Fruit fly (Drosophila melanogaster) whole organism, embryonic: Measurements from ENCODE around the gene CG1801.

Experiments
- Aef1 ChIP-seq: fragments of 200-800 bp; sonication (Bioruptor generic); IDR thresholded peaks from 3 replicates; pipeline ENCODE4 v1.3.6; 2022; ENCODE audit warnings: missing biosample characterization, missing genetic modification characterization
- Blimp-1 ChIP-seq: fragments of 200-800 bp; sonication (Bioruptor generic); optimal IDR thresholded peaks from 3 replicates; lab custom pipeline; 2018; ENCODE audit warnings: missing biosample characterization, missing genetic modification characterization, mild to moderate bottlenecking, moderate library complexity, missing genetic modification reagents
- CG10366 ChIP-seq: fragments of 200-800 bp; sonication (Bioruptor generic); IDR thresholded peaks from 2 replicates; pipeline ENCODE4 v1.3.6; 2022; ENCODE audit warnings: missing biosample characterization, missing genetic modification characterization
- CG11247 ChIP-seq: fragments of 200-800 bp; sonication (Bioruptor generic); IDR thresholded peaks from 2 replicates; pipeline ENCODE4 v1.3.6; 2022; ENCODE audit warnings: missing biosample characterization, missing genetic modification characterization
- CG11560 ChIP-seq: fragments of 200-800 bp; sonication (Bioruptor generic); IDR thresholded peaks from 3 replicates; pipeline ENCODE4 v1.3.6; 2022; ENCODE audit warnings: missing biosample characterization, missing genetic modification characterization
- CG12744 ChIP-seq: fragments of 200-800 bp; sonication (Bioruptor generic); optimal IDR thresholded peaks from 2 replicates; lab custom pipeline; 2016; ENCODE audit warnings: missing biosample characterization, missing genetic modification characterization
- CG13624 ChIP-seq: fragments of 200-800 bp; sonication (Bioruptor generic); optimal IDR thresholded peaks from 2 replicates; lab custom pipeline; 2016; ENCODE audit warnings: missing biosample characterization, missing genetic modification characterization
- CG16779 ChIP-seq: fragments of 200-800 bp; sonication (Bioruptor generic); IDR thresholded peaks from 2 replicates; pipeline ENCODE4 v1.3.6; 2022; ENCODE audit warnings: missing biosample characterization, missing genetic modification characterization
- CG16863 ChIP-seq: fragments of 200-800 bp; sonication (Bioruptor generic); optimal IDR thresholded peaks from 3 replicates; lab custom pipeline; 2016; ENCODE audit warnings: missing biosample characterization, missing genetic modification characterization
- CG17186 ChIP-seq: fragments of 200-800 bp; sonication (Bioruptor generic); optimal IDR thresholded peaks from 3 replicates; lab custom pipeline; 2017; ENCODE audit warnings: missing biosample characterization, missing genetic modification reagents, missing genetic modification characterization
- CG2116 ChIP-seq: fragments of 200-800 bp; sonication (Bioruptor generic); optimal IDR thresholded peaks from 3 replicates; lab custom pipeline; 2018; ENCODE audit warnings: missing biosample characterization, mild to moderate bottlenecking, missing genetic modification characterization
- CG2129 ChIP-seq: fragments of 200-800 bp; sonication (Bioruptor generic); IDR thresholded peaks from 2 replicates; pipeline ENCODE4 v1.3.6; 2022; ENCODE audit warnings: missing biosample characterization, missing genetic modification characterization; ENCODE audit not compliant: partially characterized antibody
- CG2199 ChIP-seq: fragments of 200-800 bp; sonication (Bioruptor generic); IDR thresholded peaks from 3 replicates; pipeline ENCODE4 v1.3.6; 2022; ENCODE audit warnings: missing biosample characterization, missing genetic modification characterization
- CG2712 ChIP-seq: fragments of 200-800 bp; optimal IDR thresholded peaks from 3 replicates; lab custom pipeline; 2019; ENCODE audit warnings: missing biosample characterization, mild to moderate bottlenecking, missing genetic modification characterization, moderate library complexity
- CG31388 ChIP-seq: fragments of 200-800 bp; sonication (Bioruptor generic); optimal IDR thresholded peaks from 2 replicates; lab custom pipeline; 2016; ENCODE audit warnings: missing biosample characterization, missing genetic modification characterization
- CG32767 ChIP-seq: fragments of 200-800 bp; sonication (Bioruptor generic); IDR thresholded peaks from 2 replicates; pipeline ENCODE4 v1.3.6; 2022; ENCODE audit warnings: missing biosample characterization, missing genetic modification characterization
- CG34376 ChIP-seq: fragments of 200-800 bp; sonication (Bioruptor generic); optimal IDR thresholded peaks from 2 replicates; lab custom pipeline; 2018; ENCODE audit warnings: missing biosample characterization, mild to moderate bottlenecking, missing genetic modification characterization
- CG6689 ChIP-seq: fragments of 200-800 bp; sonication (Bioruptor generic); IDR thresholded peaks from 2 replicates; pipeline ENCODE4 v1.3.6; 2022; ENCODE audit warnings: missing biosample characterization, missing genetic modification characterization
- CG7839 ChIP-seq: fragments of 200-800 bp; sonication (Bioruptor generic); optimal IDR thresholded peaks from 3 replicates; lab custom pipeline; 2018; ENCODE audit warnings: missing biosample characterization, mild to moderate bottlenecking, missing genetic modification characterization, moderate library complexity
- CG8924 ChIP-seq: fragments of 200-800 bp; optimal IDR thresholded peaks from 3 replicates; lab custom pipeline; 2019; ENCODE audit warnings: missing biosample characterization, mild to moderate bottlenecking, missing genetic modification characterization, moderate library complexity
- CG9437 ChIP-seq: fragments of 200-800 bp; sonication (Bioruptor generic); optimal IDR thresholded peaks from 2 replicates; lab custom pipeline; 2018; ENCODE audit warnings: missing biosample characterization, mild to moderate bottlenecking, missing genetic modification characterization
- CG9932 ChIP-seq: fragments of 200-800 bp; sonication (Bioruptor generic); IDR thresholded peaks from 2 replicates; pipeline ENCODE4 v1.3.6; 2022; ENCODE audit warnings: missing biosample characterization, missing genetic modification characterization
- CTCF ChIP-seq: fragments of 200-800 bp; sonication (Bioruptor generic); optimal IDR thresholded peaks from 2 replicates; lab custom pipeline; 2017; ENCODE audit warnings: missing biosample characterization, mild to moderate bottlenecking, missing genetic modification characterization, moderate library complexity
- Gsc ChIP-seq: fragments of 200-800 bp; sonication (Bioruptor generic); IDR thresholded peaks from 2 replicates; pipeline ENCODE4 v1.3.6; 2022; ENCODE audit warnings: missing biosample characterization, missing genetic modification characterization
- HHEX ChIP-seq: fragments of 200-800 bp; sonication (Bioruptor generic); optimal IDR thresholded peaks from 3 replicates; lab custom pipeline; 2017; ENCODE audit warnings: missing biosample characterization, mild to moderate bottlenecking, missing genetic modification characterization, missing genetic modification reagents
- Hand ChIP-seq: fragments of 200-800 bp; sonication (Bioruptor generic); optimal IDR thresholded peaks from 2 replicates; lab custom pipeline; 2017; ENCODE audit warnings: mild to moderate bottlenecking, missing biosample characterization, missing genetic modification reagents, missing genetic modification characterization
- Hsf ChIP-seq: fragments of 200-800 bp; sonication (Bioruptor generic); optimal IDR thresholded peaks from 3 replicates; lab custom pipeline; 2016; ENCODE audit warnings: missing biosample characterization, missing genetic modification characterization
- MESR4 ChIP-seq: fragments of 200-800 bp; sonication (Bioruptor generic); optimal IDR thresholded peaks from 2 replicates; lab custom pipeline; 2018; ENCODE audit warnings: missing biosample characterization, mild to moderate bottlenecking, missing genetic modification characterization, moderate library complexity
- Mrtf ChIP-seq: fragments of 200-800 bp; sonication (Bioruptor generic); IDR thresholded peaks from 3 replicates; pipeline ENCODE4 v1.3.6; 2022; ENCODE audit warnings: missing biosample characterization, missing genetic modification characterization
- NK7.1 ChIP-seq: fragments of 200-800 bp; sonication (Bioruptor generic); optimal IDR thresholded peaks from 3 replicates; lab custom pipeline; 2016; ENCODE audit warnings: missing biosample characterization, missing genetic modification characterization
- Nf-YC ChIP-seq: fragments of 200-800 bp; optimal IDR thresholded peaks from 3 replicates; lab custom pipeline; 2019; ENCODE audit warnings: missing biosample characterization, mild to moderate bottlenecking, missing genetic modification characterization, moderate library complexity
- TFAM ChIP-seq: fragments of 200-800 bp; sonication (Bioruptor generic); optimal IDR thresholded peaks from 2 replicates; lab custom pipeline; 2017; ENCODE audit warnings: missing biosample characterization, missing genetic modification characterization, inconsistent platforms
- aop ChIP-seq: fragments of 200-800 bp; sonication (Bioruptor generic); IDR thresholded peaks from 2 replicates; pipeline ENCODE4 v1.3.6; 2022; ENCODE audit warnings: missing biosample characterization, missing genetic modification characterization
- chm ChIP-seq: fragments of 200-800 bp; sonication (Bioruptor generic); IDR thresholded peaks from 2 replicates; pipeline ENCODE4 v1.3.6; 2022; ENCODE audit warnings: missing biosample characterization, missing genetic modification characterization
- crp ChIP-seq, 2 experiments: fragments of 200-800 bp; sonication (Bioruptor generic); optimal IDR thresholded peaks; 2 replicates in 1 of 2; 3 replicates in 1 of 2; lab custom pipeline; 2017; ENCODE audit warnings: missing biosample characterization in 2 of 2, missing genetic modification characterization in 2 of 2, mild to moderate bottlenecking in 1 of 2, moderate library complexity in 1 of 2
- dimm ChIP-seq: fragments of 200-800 bp; sonication (Bioruptor generic); IDR thresholded peaks from 2 replicates; pipeline ENCODE4 v1.3.6; 2022; ENCODE audit warnings: missing biosample characterization, missing genetic modification characterization
- emc ChIP-seq: fragments of 200-800 bp; sonication (Bioruptor generic); optimal IDR thresholded peaks from 2 replicates; lab custom pipeline; 2016; ENCODE audit warnings: missing biosample characterization, missing genetic modification characterization
- gcm ChIP-seq: fragments of 200-800 bp; sonication (Bioruptor generic); optimal IDR thresholded peaks from 2 replicates; lab custom pipeline; 2019; ENCODE audit warnings: missing biosample characterization, mild to moderate bottlenecking, missing genetic modification characterization, moderate library complexity
- gcm2 ChIP-seq: fragments of 200-800 bp; sonication (Bioruptor generic); optimal IDR thresholded peaks from 2 replicates; lab custom pipeline; 2016; ENCODE audit warnings: missing biosample characterization, missing genetic modification characterization
- jumu ChIP-seq: fragments of 200-800 bp; sonication (Bioruptor generic); optimal IDR thresholded peaks from 3 replicates; lab custom pipeline; 2016; ENCODE audit warnings: missing biosample characterization, missing genetic modification characterization
- kay ChIP-seq: fragments of 200-800 bp; sonication (Bioruptor generic); optimal IDR thresholded peaks from 2 replicates; lab custom pipeline; 2016; ENCODE audit warnings: missing biosample characterization, missing genetic modification characterization
- klu ChIP-seq: fragments of 200-800 bp; sonication (Bioruptor generic); IDR thresholded peaks from 2 replicates; pipeline ENCODE4 v1.3.6; 2022; ENCODE audit warnings: missing biosample characterization, missing genetic modification characterization
- lola ChIP-seq, 3 experiments: fragments of >200 bp in 2 of 3; fragments of 200-800 bp in 1 of 3; sonication (Bioruptor generic) in 1 of 3; optimal IDR thresholded peaks; 2 replicates each; lab custom pipeline; 2017 to 2019; ENCODE audit warnings: missing biosample characterization in 3 of 3, missing genetic modification characterization in 3 of 3, mild to moderate bottlenecking in 1 of 3, moderate library complexity in 1 of 3
- onecut ChIP-seq: fragments of 200-800 bp; sonication (Bioruptor generic); IDR thresholded peaks from 2 replicates; pipeline ENCODE4 v1.3.6; 2022; ENCODE audit warnings: missing biosample characterization, missing genetic modification characterization
- otp ChIP-seq: fragments of 200-800 bp; sonication (Bioruptor generic); IDR thresholded peaks from 3 replicates; pipeline ENCODE4, ENCODE4 v1.3.6; 2022; ENCODE audit warnings: missing biosample characterization, missing genetic modification characterization
- phol ChIP-seq: fragments of 200-800 bp; sonication (Bioruptor generic); optimal IDR thresholded peaks from 3 replicates; lab custom pipeline; 2018; ENCODE audit warnings: missing biosample characterization, mild to moderate bottlenecking, missing genetic modification characterization, moderate library complexity
- repo ChIP-seq: fragments of 200-800 bp; sonication (Bioruptor generic); optimal IDR thresholded peaks from 2 replicates; lab custom pipeline; 2016; ENCODE audit warnings: missing biosample characterization, missing genetic modification characterization
- slou ChIP-seq: fragments of 200-800 bp; sonication (Bioruptor generic); optimal IDR thresholded peaks from 3 replicates; lab custom pipeline; 2016; ENCODE audit warnings: missing biosample characterization, missing genetic modification characterization
- tio ChIP-seq: fragments of 200-800 bp; sonication (Bioruptor generic); optimal IDR thresholded peaks from 2 replicates; lab custom pipeline; 2017; ENCODE audit warnings: missing biosample characterization, missing genetic modification characterization, inconsistent platforms
- tx ChIP-seq: fragments of 200-800 bp; sonication (Bioruptor generic); optimal IDR thresholded peaks from 2 replicates; lab custom pipeline; 2016; ENCODE audit warnings: missing biosample characterization, missing genetic modification characterization
- zfh2 ChIP-seq: fragments of 200-800 bp; sonication (Bioruptor generic); optimal IDR thresholded peaks from 2 replicates; lab custom pipeline; 2016; ENCODE audit warnings: missing biosample characterization, missing genetic modification characterization

Gene CG1801

dm6 chrX:21345036-21345500 is 27.7 kb upstream of the CG1801 start, which contains the start of gene dod (continued):
- peak in 1 of 3 experiments; percentile 30 for TF ChIP-seq lola (GFP tag; optimal IDR thresholded peaks at IDR 0.05; lab: Kevin White, UChicago)
- TF ChIP-seq NK7.1 = no peak
- TF ChIP-seq CG16863 (GFP tag; lab: Kevin White, UChicago) = peak; percentile 14
- peak; percentile 13 for TF ChIP-seq HHEX
- TF ChIP-seq CG10366 = peak; percentile 17; the same call in 1 of the 2 replicates
- peak; percentile 38; the same call in 1 of the 2 replicates for TF ChIP-seq chm (GFP tag; lab: Robert Waterston, UW)
- peak; percentile 54 for TF ChIP-seq CG34376
- TF ChIP-seq CG16779 = no peak
- peak; percentile 60 for TF ChIP-seq CTCF (GFP tag; lab: Kevin White, UChicago)
- TF ChIP-seq CG32767 (GFP tag; lab: Robert Waterston, UW) = peak; percentile 56
- TF ChIP-seq Hand (GFP tag; lab: Kevin White, UChicago) = no peak
- peak; percentile 46 for TF ChIP-seq jumu
- peak; percentile 55 for TF ChIP-seq CG17186 (GFP tag; lab: Kevin White, UChicago)
- peak; percentile 43 for TF ChIP-seq CG8924 (tag; lab: Kevin White, UChicago)
- peak; percentile 48 for TF ChIP-seq CG2712
- TF ChIP-seq otp (GFP tag; lab: Robert Waterston, UW) = peak; percentile 35; the same call in 2 of the 3 replicates
- TF ChIP-seq klu (GFP tag; lab: Robert Waterston, UW) = no peak
- TF ChIP-seq CG11247 (GFP tag; lab: Robert Waterston, UW) = 0 out of 2 replicates have a peak, but pooled peaks have one; percentile 30
- no peak for TF ChIP-seq TFAM (GFP tag; lab: Kevin White, UChicago)
- peak; percentile 74 for TF ChIP-seq phol (tag; lab: Kevin White, UChicago)
- TF ChIP-seq CG9437 (GFP tag; lab: Kevin White, UChicago) = no peak
- TF ChIP-seq emc (GFP tag; lab: Kevin White, UChicago) = no peak
- TF ChIP-seq Nf-YC (tag; lab: Kevin White, UChicago) = peak; percentile 38
- TF ChIP-seq CG11560 = peak; percentile 45; the same call in 2 of the 3 replicates
- peak; percentile 72 for TF ChIP-seq CG2116 (GFP tag; lab: Kevin White, UChicago)
- peak; percentile 53; the same call in 1 of the 2 replicates for TF ChIP-seq CG2129 (GFP tag; lab: Robert Waterston, UW)
- TF ChIP-seq tio (GFP tag; lab: Kevin White, UChicago) = no peak
- peak; percentile 1 for TF ChIP-seq kay (GFP tag; lab: Kevin White, UChicago)
- no peak for TF ChIP-seq repo (GFP tag; lab: Kevin White, UChicago)
- TF ChIP-seq CG12744 (GFP tag; lab: Kevin White, UChicago) = peak; percentile 35
- peak; percentile 11 for TF ChIP-seq gcm (GFP tag; lab: Kevin White, UChicago)
- TF ChIP-seq Hsf (GFP tag; lab: Kevin White, UChicago) = peak; percentile 30
- no peak for TF ChIP-seq CG7839 (tag; lab: Kevin White, UChicago)
- TF ChIP-seq onecut (GFP tag; lab: Robert Waterston, UW) = peak; percentile 87
- peak in 1 of 2 experiments; percentile 26 for TF ChIP-seq crp (GFP tag; optimal IDR thresholded peaks at IDR 0.05; lab: Kevin White, UChicago)
- no peak for TF ChIP-seq CG31388 (GFP tag; lab: Kevin White, UChicago)
- TF ChIP-seq gcm2 (GFP tag; lab: Kevin White, UChicago) = no peak
- TF ChIP-seq CG2199 (GFP tag; lab: Robert Waterston, UW) = peak; percentile 45; the same call in 1 of the 3 replicates
- no peak for TF ChIP-seq Blimp-1 (GFP tag; lab: Kevin White, UChicago)
- TF ChIP-seq Aef1 (GFP tag; lab: Robert Waterston, UW) = no peak
- TF ChIP-seq CG13624 (GFP tag; lab: Kevin White, UChicago) = peak; percentile 61
- TF ChIP-seq CG6689 (GFP tag; lab: Robert Waterston, UW) = 0 out of 2 replicates have a peak, but pooled peaks have one; percentile 8
- TF ChIP-seq tx (GFP tag; lab: Kevin White, UChicago) = no peak
- no peak for TF ChIP-seq Gsc (GFP tag; lab: Robert Waterston, UW)
- peak; percentile 44 for TF ChIP-seq zfh2
- TF ChIP-seq CG9932 (GFP tag; lab: Robert Waterston, UW) = peak; percentile 73
- no peak for TF ChIP-seq slou (GFP tag; lab: Kevin White, UChicago)
- TF ChIP-seq Mrtf (GFP tag; lab: Robert Waterston, UW) = no peak
- peak; percentile 79 for TF ChIP-seq MESR4 (GFP tag; lab: Kevin White, UChicago)
- peak; percentile 40; the same call in 1 of the 2 replicates for TF ChIP-seq aop (GFP tag; lab: Robert Waterston, UW)
- TF ChIP-seq dimm (GFP tag; lab: Robert Waterston, UW) = no peak
